Worm (Caenorhabditis elegans): Measurements from ENCODE around the gene T04B2.8.

- TF ChIP-seq vab-15 (tag; optimal IDR thresholded peaks at IDR 0.05) (no peak), ceh-63 (GFP tag; optimal IDR thresholded peaks at IDR 0.05) (no peak), lin-13 (GFP tag; optimal IDR thresholded peaks at IDR 0.05) (no peak), elt-2 (tag; optimal IDR thresholded peaks at IDR 0.05) (no peak), lin-39 (tag; optimal IDR thresholded peaks at IDR 0.05) (no peak), mdl-1 (tag; optimal IDR thresholded peaks at IDR 0.05) (no peak), fos-1 (tag; optimal IDR thresholded peaks at IDR 0.05) (no peak), nhr-237 (tag; optimal IDR thresholded peaks at IDR 0.05) (no peak), nhr-71 (tag; optimal IDR thresholded peaks at IDR 0.05) (no peak), aha-1 (tag; optimal IDR thresholded peaks at IDR 0.05) (no peak), alr-1 (tag; optimal IDR thresholded peaks at IDR 0.05; ENCODE audit: borderline replicate concordance) (no peak), swsn-7 (tag; optimal IDR thresholded peaks at IDR 0.05) (no peak)
Observed at ce11 chrIV:10016977-10017376, 34.0 kb downstream of the T04B2.8 start, which contains the start of gene ent-7.

Measured in whole organism, L1 larva.